Fruit fly (Drosophila melanogaster): ENCODE data around the gene Mob2.
"Not testable (repeated sequence)": the region's sequence is repeated elsewhere in the genome, so short reads cannot be mapped to it uniquely, and the experiment has no call there.

Mob2 gene

DNA sequence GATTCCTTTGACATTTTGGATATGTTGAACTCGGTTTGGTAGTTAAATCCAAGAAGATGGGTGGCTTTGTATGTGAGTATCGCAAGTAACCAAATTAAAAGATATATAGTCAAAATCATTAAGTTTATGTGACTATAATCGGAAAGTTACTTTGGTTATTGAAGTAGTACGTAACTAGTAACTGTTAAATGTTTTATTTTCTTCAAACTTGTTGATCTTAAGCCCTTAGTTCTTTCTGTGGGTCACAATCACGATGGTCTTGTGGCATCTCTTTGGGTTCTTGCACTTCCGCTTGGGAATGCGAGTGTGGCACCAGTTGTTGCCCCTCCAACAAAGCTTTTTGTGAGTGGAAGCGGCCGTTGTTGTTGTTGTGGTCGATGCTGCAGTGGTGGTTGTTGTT is 14.9 kb upstream of the Mob2 start, which contains the start of gene CG33489:
CG33489 (minus strand) TSS at position 101 of the 400 bp plus-strand sequence.
- TF ChIP-seq psq, ttk, insv (optimal IDR thresholded peaks at IDR 0.05): not testable (repeated sequence)

DNA sequence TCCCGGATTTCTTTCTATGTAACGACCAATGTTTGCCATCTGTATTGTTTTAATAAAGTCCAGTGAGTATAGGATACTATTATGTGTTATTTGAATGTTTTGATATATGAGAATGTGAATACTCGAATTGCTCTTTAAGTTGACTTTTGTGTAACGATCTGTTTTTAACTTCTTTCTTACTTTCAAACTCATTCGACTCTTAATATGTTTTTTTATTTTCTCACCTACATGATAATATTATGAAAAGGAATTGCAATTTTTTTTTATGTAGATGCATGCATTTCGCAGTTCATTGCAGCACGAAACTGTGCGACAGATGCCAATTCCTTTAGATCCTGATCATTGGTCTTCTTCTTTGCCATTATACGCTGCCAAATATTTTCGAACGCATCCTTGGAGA is 12.5 kb upstream of the Mob2 start, which contains the start of gene CG33490:
CG33490 (minus strand) TSS at position 101 of the 400 bp plus-strand sequence.
- TF ChIP-seq Myc (optimal IDR thresholded peaks at IDR 0.05): no peak
- TF ChIP-seq h (optimal IDR thresholded peaks at IDR 0.05): no peak
- TF ChIP-seq insv (optimal IDR thresholded peaks at IDR 0.05): no peak
- no peak for TF ChIP-seq Sin3A (optimal IDR thresholded peaks at IDR 0.05)
- TF ChIP-seq ttk (optimal IDR thresholded peaks at IDR 0.05): no peak
- no peak for TF ChIP-seq psq (optimal IDR thresholded peaks at IDR 0.05)

DNA sequence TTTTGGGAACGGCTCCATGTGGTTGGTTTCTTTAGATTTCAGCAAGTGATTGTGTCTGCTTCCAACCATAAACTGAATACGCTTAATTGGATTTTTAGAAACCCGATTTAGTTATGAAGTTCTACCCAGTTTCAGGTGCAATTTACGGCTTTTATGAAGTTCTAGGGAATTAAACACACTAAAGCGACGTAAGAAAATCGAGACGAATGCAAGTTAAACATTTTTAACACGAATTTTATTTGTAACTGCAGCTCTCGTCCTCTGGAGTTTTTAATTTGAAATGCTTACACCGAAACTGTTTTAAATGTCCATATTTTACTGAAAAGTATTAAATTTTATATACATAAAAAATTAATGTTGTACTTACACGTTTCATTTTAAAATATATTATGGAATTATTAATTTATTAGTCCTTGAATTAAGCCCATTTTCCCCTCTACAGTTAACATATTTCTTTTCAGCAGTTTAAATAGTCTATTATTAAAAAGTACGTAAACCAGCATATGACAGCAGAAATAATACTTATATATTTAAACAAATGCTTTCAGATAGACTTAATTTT is 2.0 kb upstream of the Mob2 start, which contains the start of the genes CG46412 and CG33267:
CG46412 (minus strand) TSS at position 101 of the 562 bp plus-strand sequence.
CG33267 (plus strand) TSS at position 512 of the 562 bp plus-strand sequence.
- no peak for TF ChIP-seq Sin3A (optimal IDR thresholded peaks at IDR 0.05)
- no peak for TF ChIP-seq ttk (optimal IDR thresholded peaks at IDR 0.05)
- no peak for TF ChIP-seq insv (optimal IDR thresholded peaks at IDR 0.05)
- TF ChIP-seq Myc (optimal IDR thresholded peaks at IDR 0.05): no peak
- TF ChIP-seq psq (optimal IDR thresholded peaks at IDR 0.05): no peak
- no peak for TF ChIP-seq h (optimal IDR thresholded peaks at IDR 0.05)

dm6 chr3L:11560885-11561284 is 1.1 kb downstream of the Mob2 start:
- no peak for TF ChIP-seq h (optimal IDR thresholded peaks at IDR 0.05)
- no peak for TF ChIP-seq insv (optimal IDR thresholded peaks at IDR 0.05)
- TF ChIP-seq Myc (optimal IDR thresholded peaks at IDR 0.05): no peak

- TF ChIP-seq h (optimal IDR thresholded peaks at IDR 0.05) (no peak), insv (optimal IDR thresholded peaks at IDR 0.05) (no peak)
Measured at dm6 chr3L:11557209-11557608, 4.8 kb downstream of the Mob2 start.

- TF ChIP-seq Myc (optimal IDR thresholded peaks at IDR 0.05): no peak
- no peak for TF ChIP-seq insv (optimal IDR thresholded peaks at IDR 0.05)
- TF ChIP-seq psq (optimal IDR thresholded peaks at IDR 0.05): no peak
- no peak for TF ChIP-seq ttk (optimal IDR thresholded peaks at IDR 0.05)
- TF ChIP-seq Sin3A (optimal IDR thresholded peaks at IDR 0.05): no peak
- TF ChIP-seq h (optimal IDR thresholded peaks at IDR 0.05): no peak
Measured at dm6 chr3L:11556637-11557036, 5.4 kb downstream of the Mob2 start.

DNA sequence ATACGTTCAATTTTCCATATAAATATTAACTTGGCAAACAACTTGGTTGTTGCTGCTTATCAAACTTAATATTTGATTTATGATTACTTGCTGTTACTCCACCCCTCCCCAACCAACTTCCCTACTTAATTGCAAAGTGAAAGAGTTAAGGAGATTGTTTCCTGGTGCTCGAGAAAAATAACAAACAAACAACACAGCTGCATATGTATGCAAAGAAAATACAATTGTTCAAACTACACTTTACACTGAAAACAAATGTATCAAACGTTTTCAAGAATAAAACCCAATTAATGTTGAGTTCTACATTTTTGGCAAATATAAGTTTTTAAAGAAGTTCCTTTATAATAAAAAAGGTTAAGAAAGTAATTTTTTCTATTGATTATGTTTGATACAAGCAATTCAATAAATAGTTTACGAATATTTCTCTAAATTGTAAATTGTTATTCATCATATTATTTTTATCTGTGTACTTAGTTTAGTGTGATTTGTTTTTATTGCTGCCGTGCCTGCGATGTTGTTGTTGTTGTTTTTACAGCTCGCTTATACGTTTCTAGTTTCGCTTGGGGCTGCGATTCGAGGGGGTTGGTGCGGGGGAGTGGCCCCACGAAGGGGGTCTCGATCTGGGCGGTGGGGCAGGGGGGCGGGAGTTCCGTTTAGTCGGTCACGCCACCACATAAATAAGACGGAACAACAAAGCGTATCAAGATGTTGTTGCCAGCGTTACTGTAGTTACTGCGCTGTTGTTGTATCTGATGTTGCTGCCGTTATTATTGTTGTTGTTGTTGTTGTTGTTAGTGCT is 6.2 kb downstream of the Mob2 start:
- TF ChIP-seq h (optimal IDR thresholded peaks at IDR 0.05): no peak
- no peak for TF ChIP-seq Myc (optimal IDR thresholded peaks at IDR 0.05)
- no peak for TF ChIP-seq Sin3A (optimal IDR thresholded peaks at IDR 0.05)
- TF ChIP-seq psq (optimal IDR thresholded peaks at IDR 0.05): no peak
- no peak for TF ChIP-seq ttk (optimal IDR thresholded peaks at IDR 0.05)
- no peak for TF ChIP-seq insv (optimal IDR thresholded peaks at IDR 0.05)

DNA sequence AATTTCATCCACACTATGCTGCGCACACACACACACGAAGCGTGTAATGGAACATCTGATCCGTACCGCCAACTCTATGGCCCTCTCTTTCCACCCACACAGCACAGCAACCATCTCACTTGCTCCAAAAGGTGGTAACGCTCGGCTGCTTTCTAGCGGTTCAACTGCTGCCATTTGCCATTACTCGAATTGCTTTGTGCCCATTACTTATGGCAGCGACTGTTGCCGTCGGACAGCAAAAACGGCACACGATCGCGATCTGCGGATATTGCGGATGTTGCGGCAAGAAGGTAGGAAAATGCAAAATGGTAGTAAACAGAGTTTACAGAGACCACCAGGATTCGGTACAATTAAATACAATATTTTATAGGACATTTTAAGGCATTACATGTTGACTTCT is 7.2 kb downstream of the Mob2 start:
- TF ChIP-seq Sin3A (optimal IDR thresholded peaks at IDR 0.05) (no peak), insv (optimal IDR thresholded peaks at IDR 0.05) (no peak), ttk (optimal IDR thresholded peaks at IDR 0.05) (no peak), psq (optimal IDR thresholded peaks at IDR 0.05) (no peak), h (optimal IDR thresholded peaks at IDR 0.05) (no peak), Myc (optimal IDR thresholded peaks at IDR 0.05) (no peak)

- TF ChIP-seq Sin3A (optimal IDR thresholded peaks at IDR 0.05) (no peak), ttk (optimal IDR thresholded peaks at IDR 0.05) (no peak), psq (optimal IDR thresholded peaks at IDR 0.05) (no peak), h (optimal IDR thresholded peaks at IDR 0.05) (no peak), Myc (optimal IDR thresholded peaks at IDR 0.05) (no peak), insv (optimal IDR thresholded peaks at IDR 0.05) (no peak)
Measured at dm6 chr3L:11554338-11554737, 7.7 kb downstream of the Mob2 start.

DNA sequence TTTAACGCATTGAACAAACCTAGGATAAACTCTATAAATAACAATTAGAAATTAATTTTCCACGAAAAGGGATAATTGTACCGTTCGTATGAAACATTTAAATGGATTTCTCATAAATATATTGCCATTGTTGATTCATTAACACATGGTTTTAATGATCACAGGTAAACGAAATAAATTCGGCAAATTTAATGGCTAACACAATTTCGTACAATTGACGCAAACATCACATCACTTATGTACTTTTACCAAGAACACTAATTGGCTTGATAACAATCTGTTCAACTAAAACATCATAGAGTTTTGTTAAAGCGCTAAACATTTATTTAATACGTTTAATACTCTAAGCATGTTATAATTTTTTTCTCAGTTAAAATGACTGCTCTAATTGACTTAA is 8.4 kb downstream of the Mob2 start:
- TF ChIP-seq Sin3A (optimal IDR thresholded peaks at IDR 0.05) (no peak), psq (optimal IDR thresholded peaks at IDR 0.05) (no peak), Myc (optimal IDR thresholded peaks at IDR 0.05) (no peak), insv (optimal IDR thresholded peaks at IDR 0.05) (no peak), h (optimal IDR thresholded peaks at IDR 0.05) (no peak), ttk (optimal IDR thresholded peaks at IDR 0.05) (no peak)

DNA sequence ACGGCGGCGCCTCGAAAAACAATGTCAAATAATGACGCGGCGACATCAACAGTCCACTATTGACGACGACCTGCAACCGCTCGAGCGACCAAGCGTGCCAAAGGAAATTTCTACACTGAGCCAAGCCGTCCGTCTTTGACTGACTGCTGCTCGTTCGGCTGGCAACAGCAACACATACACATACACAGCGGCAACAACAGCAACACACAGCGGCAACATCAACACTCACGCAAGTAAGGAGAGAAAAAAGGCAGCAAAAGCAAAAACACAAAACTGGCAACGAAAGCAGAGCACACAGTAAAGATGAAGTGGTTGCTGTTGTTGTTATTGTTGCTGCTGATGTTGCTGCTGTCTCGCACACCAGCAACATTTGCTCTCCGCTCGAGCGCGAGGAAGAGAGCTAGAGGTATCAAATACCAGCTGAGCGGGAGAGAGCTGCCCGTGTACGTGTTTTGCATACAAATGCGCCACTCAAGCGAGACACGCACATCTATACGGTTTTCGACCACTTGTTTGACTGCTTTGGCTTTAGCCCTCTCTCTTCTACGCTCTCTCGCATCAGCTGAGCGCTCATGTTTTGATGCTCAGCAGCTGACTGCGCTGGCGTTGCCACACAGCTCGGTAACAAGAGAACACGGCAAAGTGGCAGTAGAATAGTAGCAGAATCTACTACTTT is 8.9 kb downstream of the Mob2 start:
- TF ChIP-seq insv (optimal IDR thresholded peaks at IDR 0.05) (no peak), Myc (optimal IDR thresholded peaks at IDR 0.05) (no peak), psq (optimal IDR thresholded peaks at IDR 0.05) (no peak)

DNA sequence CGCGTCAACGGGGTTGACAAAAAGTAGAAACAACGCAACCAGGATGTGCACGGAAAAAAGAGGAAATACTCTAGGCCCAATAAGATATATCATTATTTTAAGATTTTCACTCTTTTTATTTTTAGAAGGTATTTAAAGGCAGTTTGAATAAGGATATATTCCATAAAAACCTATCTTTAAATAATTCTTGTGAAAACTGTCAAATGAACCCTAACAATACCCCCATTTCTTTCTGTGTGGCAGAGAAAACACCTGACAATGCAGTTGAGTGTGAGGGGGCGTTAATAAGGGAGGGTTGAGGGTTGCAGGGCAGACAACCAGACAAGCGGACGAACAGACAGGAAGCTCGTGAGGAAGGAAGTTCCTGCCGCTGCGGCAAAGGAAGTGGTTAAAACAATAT is 10.1 kb downstream of the Mob2 start:
- TF ChIP-seq Myc (optimal IDR thresholded peaks at IDR 0.05): no peak
- no peak for TF ChIP-seq ttk (optimal IDR thresholded peaks at IDR 0.05)
- TF ChIP-seq psq (optimal IDR thresholded peaks at IDR 0.05): no peak
- TF ChIP-seq insv (optimal IDR thresholded peaks at IDR 0.05): no peak
- no peak for TF ChIP-seq h (optimal IDR thresholded peaks at IDR 0.05)
- TF ChIP-seq Sin3A (optimal IDR thresholded peaks at IDR 0.05): no peak

Data from Kc167 (cell line).